Fruit fly (Drosophila melanogaster) whole organism, larva: ENCODE measurements around the gene CG3505.
A peak's percentile ranks its signal among the peaks of the same experiment; 100 is the strongest.

ENCODE experiments used
- noc ChIP-seq: fragments of 200-800 bp; sonication (Bioruptor generic); optimal IDR thresholded peaks from 3 replicates; lab custom pipeline; 2019; ENCODE audit warnings: missing biosample characterization, mild to moderate bottlenecking, missing genetic modification characterization, moderate library complexity

Gene CG3505

DNA sequence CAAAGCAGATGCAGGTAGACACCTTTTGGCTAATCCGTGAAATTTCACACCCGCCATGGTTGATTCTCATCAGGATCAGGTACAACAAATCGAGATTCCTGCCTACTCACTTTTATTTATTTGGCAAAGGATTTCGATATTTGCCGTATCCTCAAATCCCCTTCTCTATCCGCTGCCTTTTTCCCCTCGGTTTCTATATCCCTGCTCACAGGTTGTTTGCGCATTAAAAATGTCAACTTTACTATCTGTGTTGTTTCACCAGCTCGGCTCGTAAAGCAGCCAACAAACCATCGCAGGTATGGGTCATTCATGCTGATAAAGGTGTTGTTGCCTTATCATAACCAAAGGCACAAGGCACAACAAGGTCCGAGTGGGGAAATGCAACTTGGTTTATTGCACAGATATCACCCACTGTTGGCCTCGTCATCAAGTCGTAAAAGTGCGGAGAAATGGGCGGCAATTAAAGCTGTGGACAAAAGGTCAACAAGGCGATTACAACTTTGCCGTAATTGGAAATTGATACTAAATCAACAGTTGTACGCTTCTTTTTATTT, 22.9 kb downstream of the CG3505 start:
- no peak for TF ChIP-seq noc (tag; lab: Kevin White, UChicago)

dm6 chr3R:14683928-14684327, 26.7 kb downstream of the CG3505 start:
- no peak for TF ChIP-seq noc (tag; lab: Kevin White, UChicago)

- no peak for TF ChIP-seq noc (tag; lab: Kevin White, UChicago)
These were observed 30.0 kb downstream of the CG3505 start for dm6 chr3R:14687296-14687695.

dm6 chr3R:14690065-14690464, 32.8 kb downstream of the CG3505 start:
- TF ChIP-seq noc (tag; lab: Kevin White, UChicago) = no peak

dm6 chr3R:14691019-14691777, 34.0 kb downstream of the CG3505 start:
- no peak for TF ChIP-seq noc (tag; lab: Kevin White, UChicago)

DNA sequence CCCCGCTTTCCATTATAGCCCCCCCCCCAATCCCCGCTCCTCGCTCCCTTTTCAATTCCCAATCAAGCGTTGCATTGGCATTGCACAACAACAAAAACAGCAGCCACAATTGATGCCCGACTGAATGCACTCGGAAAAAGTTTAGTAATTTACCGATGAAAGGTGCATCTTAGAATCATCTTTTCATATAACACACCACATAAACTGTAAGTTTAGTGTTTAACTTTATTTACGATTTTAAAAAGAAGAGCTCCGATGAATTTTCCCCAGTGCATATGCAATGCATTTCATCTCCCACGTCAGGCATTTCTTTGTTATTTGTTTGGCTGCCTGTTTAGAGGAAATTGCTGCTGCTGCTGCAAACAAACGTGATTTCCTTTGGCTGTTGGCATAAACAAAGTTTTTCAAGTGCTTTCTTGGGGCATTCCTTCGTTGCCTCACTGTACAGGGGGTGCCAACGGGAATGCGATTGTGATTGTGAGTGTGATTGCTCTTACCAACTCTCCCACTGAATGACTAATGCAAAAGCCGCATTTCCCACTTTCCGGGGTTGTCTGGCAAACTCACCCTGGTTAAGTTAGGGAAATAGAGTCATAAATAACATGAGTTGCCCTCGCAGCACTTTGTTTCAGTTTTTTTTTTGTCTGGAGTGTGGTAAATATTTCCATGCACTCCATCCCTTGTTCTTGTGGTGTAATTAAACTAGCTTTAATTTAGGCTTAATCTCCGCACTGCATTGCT, 35.2 kb downstream of the CG3505 start:
- TF ChIP-seq noc (tag; lab: Kevin White, UChicago) = no peak

DNA sequence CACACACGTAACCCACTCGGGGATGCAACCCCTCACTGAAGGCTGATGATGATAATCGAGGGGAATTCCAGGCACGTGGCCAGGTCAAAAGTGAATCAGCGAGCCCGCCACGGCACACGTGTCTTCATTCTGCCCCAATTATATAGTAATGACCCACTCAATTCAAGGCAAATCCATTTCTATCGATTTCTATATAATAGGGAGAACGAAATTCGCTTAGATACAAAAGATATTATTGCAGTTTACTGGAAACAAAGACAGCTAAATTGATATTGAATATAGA, 35.7 kb downstream of the CG3505 start:
- no peak for TF ChIP-seq noc (tag; lab: Kevin White, UChicago)

dm6 chr3R:14694583-14694982, 37.3 kb downstream of the CG3505 start:
- TF ChIP-seq noc (tag; lab: Kevin White, UChicago) = no peak

DNA sequence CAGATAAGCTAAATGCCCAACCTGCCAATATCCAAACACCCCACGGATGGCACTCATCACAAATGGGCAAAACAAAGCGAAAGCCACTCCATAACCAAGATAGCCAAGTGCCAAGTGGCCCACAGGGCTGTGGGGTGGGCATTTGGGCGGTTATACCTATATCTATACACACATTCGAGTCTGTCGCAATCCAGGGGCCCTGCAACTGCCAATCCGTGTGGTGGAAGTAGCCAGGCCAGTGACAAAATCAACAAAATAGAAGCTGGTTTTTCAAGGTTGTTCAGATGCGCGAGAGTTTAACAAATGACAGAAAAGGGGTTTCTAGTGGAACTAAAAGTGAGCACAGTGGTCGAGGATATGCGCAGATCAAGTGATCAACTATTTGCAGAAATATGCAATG, 37.8 kb downstream of the CG3505 start:
- TF ChIP-seq noc (tag; lab: Kevin White, UChicago) = no peak

dm6 chr3R:14695665-14696064, 38.4 kb downstream of the CG3505 start:
- TF ChIP-seq noc (tag; lab: Kevin White, UChicago) = no peak

- peak; percentile 90 for TF ChIP-seq noc (tag; lab: Kevin White, UChicago)
These were observed 39.8 kb downstream of the CG3505 start, which contains the start of gene Meltrin for dm6 chr3R:14696949-14697513. Gene Meltrin, minus strand, starts transcription at chr3R:14697292.

DNA sequence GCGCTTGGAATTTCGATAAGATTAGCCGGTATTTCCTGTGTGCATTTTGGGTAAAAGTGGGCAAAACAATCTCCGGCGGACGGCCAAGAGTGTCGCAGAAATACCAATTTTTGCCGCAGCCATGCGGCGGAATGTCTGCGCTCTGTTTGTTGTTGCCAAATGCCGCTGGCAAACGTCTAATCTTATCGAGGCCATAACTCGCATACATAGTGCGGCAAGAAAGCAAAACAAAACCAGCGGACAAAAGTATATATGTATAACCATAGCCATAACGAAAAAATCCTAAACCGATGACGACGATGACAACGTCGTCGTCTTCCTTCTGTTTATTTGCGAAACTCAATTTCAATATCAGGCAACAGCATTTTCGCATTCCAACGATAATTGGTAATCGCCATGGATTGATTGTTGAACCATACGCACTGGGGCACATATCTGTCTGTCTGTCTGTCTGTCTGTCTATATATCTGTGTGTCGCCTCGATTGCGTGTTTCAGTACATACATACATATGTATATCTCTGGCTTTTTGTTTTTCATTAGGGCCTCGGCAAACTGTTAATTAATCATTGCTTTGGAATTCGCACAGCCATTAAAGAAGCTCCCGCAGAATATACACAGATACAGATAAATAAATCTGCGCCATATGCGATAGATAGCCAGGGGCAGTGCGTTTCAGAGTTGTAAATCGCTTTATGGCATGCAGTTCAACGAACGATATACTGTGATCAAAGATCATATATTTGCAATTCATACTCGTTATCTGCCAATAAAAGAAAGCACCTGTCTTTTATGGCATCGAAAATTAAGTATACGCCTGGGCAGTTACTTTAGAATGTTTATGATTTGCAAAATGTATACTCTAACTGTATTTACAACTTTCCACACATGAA, 46.3 kb downstream of the CG3505 start:
- peak; percentile 65 for TF ChIP-seq noc (tag; lab: Kevin White, UChicago)

DNA sequence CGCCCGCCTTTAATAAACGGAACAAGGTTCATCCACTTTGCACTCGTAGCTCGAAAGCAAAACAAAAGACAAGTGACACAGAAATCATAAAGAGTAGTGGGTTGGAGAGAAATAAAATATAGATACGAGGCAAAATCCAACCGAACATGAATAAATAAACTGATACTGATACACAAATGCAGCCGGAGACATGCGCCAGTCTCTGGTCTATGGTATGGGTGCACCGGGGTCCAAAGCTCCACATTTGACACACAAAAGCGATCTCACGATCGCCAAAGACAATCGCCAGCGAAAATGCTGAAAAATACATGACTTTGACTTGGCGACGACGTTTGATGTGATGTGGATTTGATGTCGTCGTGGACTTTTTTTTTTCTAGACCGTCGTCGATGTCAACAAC, 48.0 kb downstream of the CG3505 start:
- TF ChIP-seq noc (tag; lab: Kevin White, UChicago) = no peak

DNA sequence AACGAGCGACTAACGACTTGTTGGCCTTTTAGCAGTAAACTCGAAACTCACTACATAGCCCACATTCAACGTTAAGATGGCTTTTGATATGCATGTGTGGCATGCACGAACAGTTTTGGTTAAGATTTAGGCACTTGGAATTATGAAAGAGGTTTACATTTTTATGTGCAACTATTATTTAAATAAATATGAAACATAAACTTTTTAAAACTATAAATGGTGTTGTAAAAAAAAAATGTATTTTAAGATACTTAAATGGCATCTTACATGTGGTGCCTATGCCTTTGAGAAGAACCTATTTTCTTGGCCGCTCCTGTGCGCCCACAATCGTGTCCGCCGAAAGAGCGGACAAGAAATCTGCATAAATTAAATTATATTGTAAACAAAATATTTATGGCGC, 49.1 kb downstream of the CG3505 start:
- TF ChIP-seq noc (tag; lab: Kevin White, UChicago) = no peak

DNA sequence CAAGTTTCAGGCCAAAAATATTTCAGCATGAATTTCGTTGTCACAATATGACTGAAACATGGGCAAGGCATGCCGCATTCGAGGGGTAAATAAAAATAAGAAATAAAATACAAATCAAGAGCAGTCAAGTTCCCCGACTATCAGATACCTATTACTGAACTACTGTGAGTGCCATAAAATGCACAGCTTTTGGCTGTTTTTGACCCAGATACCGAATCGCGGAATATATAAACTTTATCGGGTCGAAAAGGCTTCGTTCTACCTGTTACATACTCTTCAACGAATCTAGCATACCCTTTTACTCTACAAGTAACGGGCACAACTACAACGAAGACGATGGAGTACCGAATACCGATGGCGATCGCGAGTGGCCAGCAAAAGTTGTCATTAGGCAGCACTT, 49.6 kb downstream of the CG3505 start:
- TF ChIP-seq noc (tag; lab: Kevin White, UChicago) = peak; percentile 68
